Fruit fly (Drosophila melanogaster) whole organism, embryonic: Measurements from ENCODE around the gene Hat1.

Experiments
- Bdp1 ChIP-seq: fragments of 200-800 bp; sonication (Bioruptor generic); optimal IDR thresholded peaks from 3 replicates; lab custom pipeline; 2016; ENCODE audit warnings: missing biosample characterization, missing genetic modification characterization
- Blimp-1 ChIP-seq: fragments of 200-800 bp; sonication (Bioruptor generic); optimal IDR thresholded peaks from 3 replicates; lab custom pipeline; 2018; ENCODE audit warnings: missing biosample characterization, missing genetic modification characterization, mild to moderate bottlenecking, moderate library complexity, missing genetic modification reagents
- Bteb2 ChIP-seq: fragments of 200-800 bp; sonication (Bioruptor generic); optimal IDR thresholded peaks from 2 replicates; lab custom pipeline; 2016; ENCODE audit warnings: missing biosample characterization, missing genetic modification characterization
- CG10267 ChIP-seq: fragments of 200-800 bp; sonication (Bioruptor generic); optimal IDR thresholded peaks from 2 replicates; lab custom pipeline; 2018; ENCODE audit warnings: missing biosample characterization, mild to moderate bottlenecking, missing genetic modification characterization, moderate library complexity
- CG10274 ChIP-seq: fragments of 200-800 bp; sonication (Bioruptor generic); optimal IDR thresholded peaks from 3 replicates; lab custom pipeline; 2017; ENCODE audit warnings: missing biosample characterization, mild to moderate bottlenecking, missing genetic modification characterization
- CG10321 ChIP-seq: fragments of 200-800 bp; sonication (Bioruptor generic); IDR thresholded peaks from 2 replicates; pipeline ENCODE4 v1.3.6; 2022; ENCODE audit warnings: missing biosample characterization, missing genetic modification characterization
- CG10366 ChIP-seq: fragments of 200-800 bp; sonication (Bioruptor generic); IDR thresholded peaks from 2 replicates; pipeline ENCODE4 v1.3.6; 2022; ENCODE audit warnings: missing biosample characterization, missing genetic modification characterization
- CG11723 ChIP-seq: fragments of 200-800 bp; sonication (Bioruptor generic); optimal IDR thresholded peaks from 2 replicates; lab custom pipeline; 2017; ENCODE audit warnings: missing biosample characterization, mild to moderate bottlenecking, missing genetic modification characterization
- CG12236 ChIP-seq: fragments of 200-800 bp; sonication (Bioruptor generic); optimal IDR thresholded peaks from 2 replicates; lab custom pipeline; 2016; ENCODE audit warnings: missing biosample characterization, missing genetic modification characterization
- CG12744 ChIP-seq: fragments of 200-800 bp; sonication (Bioruptor generic); optimal IDR thresholded peaks from 2 replicates; lab custom pipeline; 2016; ENCODE audit warnings: missing biosample characterization, missing genetic modification characterization
- CG15479 ChIP-seq: fragments of 200-800 bp; sonication (Bioruptor generic); optimal IDR thresholded peaks from 3 replicates; lab custom pipeline; 2019; ENCODE audit warnings: missing biosample characterization, mild to moderate bottlenecking, missing genetic modification characterization, moderate library complexity
- CG17802 ChIP-seq: fragments of 200-800 bp; sonication (Bioruptor generic); optimal IDR thresholded peaks from 2 replicates; lab custom pipeline; 2018; ENCODE audit warnings: missing biosample characterization, mild to moderate bottlenecking, missing genetic modification characterization, moderate library complexity
- CG18476 ChIP-seq: fragments of 200-800 bp; sonication (Bioruptor generic); optimal IDR thresholded peaks from 2 replicates; lab custom pipeline; 2016; ENCODE audit warnings: missing biosample characterization, mild to moderate bottlenecking, missing genetic modification characterization
- CG3065 ChIP-seq: fragments of 200-800 bp; sonication (Bioruptor generic); optimal IDR thresholded peaks from 2 replicates; lab custom pipeline; 2016; ENCODE audit warnings: missing biosample characterization, missing genetic modification characterization
- CG31365 ChIP-seq: fragments of 200-800 bp; sonication (Bioruptor generic); optimal IDR thresholded peaks from 2 replicates; lab custom pipeline; 2018; ENCODE audit warnings: missing biosample characterization, mild to moderate bottlenecking, missing genetic modification characterization
- CG34422 ChIP-seq: fragments of 200-800 bp; sonication (Bioruptor generic); IDR thresholded peaks from 3 replicates; pipeline ENCODE4 v1.3.6; 2022; ENCODE audit warnings: missing biosample characterization, missing genetic modification characterization
- CG3726 ChIP-seq: fragments of 200-800 bp; sonication (Bioruptor generic); IDR thresholded peaks from 3 replicates; pipeline ENCODE4, ENCODE4 v1.3.6; 2022; ENCODE audit warnings: missing biosample characterization, missing genetic modification characterization
- CG5245 ChIP-seq: fragments of 200-800 bp; sonication (Bioruptor generic); optimal IDR thresholded peaks from 3 replicates; lab custom pipeline; 2016; ENCODE audit warnings: missing biosample characterization, missing genetic modification characterization
- CG7357 ChIP-seq: fragments of 200-800 bp; sonication (Bioruptor generic); IDR thresholded peaks from 3 replicates; pipeline ENCODE4 v1.3.6; 2022; ENCODE audit warnings: missing biosample characterization, missing genetic modification characterization
- CG8089 ChIP-seq: fragments of 200-800 bp; sonication (Bioruptor generic); optimal IDR thresholded peaks from 3 replicates; lab custom pipeline; 2016; ENCODE audit warnings: missing biosample characterization, missing genetic modification characterization
- CG9437 ChIP-seq: fragments of 200-800 bp; sonication (Bioruptor generic); optimal IDR thresholded peaks from 2 replicates; lab custom pipeline; 2018; ENCODE audit warnings: missing biosample characterization, mild to moderate bottlenecking, missing genetic modification characterization
- CG9932 ChIP-seq: fragments of 200-800 bp; sonication (Bioruptor generic); IDR thresholded peaks from 2 replicates; pipeline ENCODE4 v1.3.6; 2022; ENCODE audit warnings: missing biosample characterization, missing genetic modification characterization
- CTCF ChIP-seq: fragments of 200-800 bp; sonication (Bioruptor generic); optimal IDR thresholded peaks from 2 replicates; lab custom pipeline; 2017; ENCODE audit warnings: missing biosample characterization, mild to moderate bottlenecking, missing genetic modification characterization, moderate library complexity
- Dp ChIP-seq: fragments of 200-800 bp; sonication (Bioruptor generic); optimal IDR thresholded peaks from 2 replicates; lab custom pipeline; 2018; ENCODE audit warnings: missing biosample characterization, mild to moderate bottlenecking, missing genetic modification characterization, moderate library complexity
- Hmx ChIP-seq: fragments of 200-800 bp; sonication (Bioruptor generic); optimal IDR thresholded peaks from 2 replicates; lab custom pipeline; 2016; ENCODE audit warnings: missing biosample characterization, missing genetic modification characterization
- Hr51 ChIP-seq, 2 experiments: fragments of 200-800 bp; sonication (Bioruptor generic); optimal IDR thresholded peaks; 2 replicates in 1 of 2; 3 replicates in 1 of 2; lab custom pipeline; 2016 to 2018; ENCODE audit warnings: missing biosample characterization in 2 of 2, missing genetic modification characterization in 2 of 2, mild to moderate bottlenecking in 1 of 2, moderate library complexity in 1 of 2
- PHDP ChIP-seq: fragments of 200-800 bp; sonication (Bioruptor generic); optimal IDR thresholded peaks from 3 replicates; lab custom pipeline; 2018; ENCODE audit warnings: missing biosample characterization, mild to moderate bottlenecking, missing genetic modification characterization, moderate library complexity
- Sin3A ChIP-seq: fragments of >200 bp; optimal IDR thresholded peaks from 2 replicates; lab custom pipeline; 2018
- Spps ChIP-seq: fragments of 200-800 bp; sonication (Bioruptor generic); optimal IDR thresholded peaks from 2 replicates; lab custom pipeline; 2018; ENCODE audit warnings: missing biosample characterization, mild to moderate bottlenecking, missing genetic modification characterization
- Ssrp ChIP-seq: fragments of 200-800 bp; sonication (Bioruptor generic); optimal IDR thresholded peaks from 2 replicates; lab custom pipeline; 2018; ENCODE audit warnings: missing biosample characterization, mild to moderate bottlenecking, missing genetic modification characterization, moderate library complexity
- bowl ChIP-seq: fragments of 200-800 bp; sonication (Bioruptor generic); IDR thresholded peaks from 2 replicates; pipeline ENCODE4 v1.3.6; 2022; ENCODE audit warnings: missing biosample characterization, missing genetic modification characterization
- chif ChIP-seq, 2 experiments: fragments of 200-800 bp; sonication (Bioruptor generic); optimal IDR thresholded peaks; 3 replicates each; lab custom pipeline; 2016; ENCODE audit warnings: missing biosample characterization in 2 of 2, missing genetic modification characterization in 2 of 2
- chm ChIP-seq: fragments of 200-800 bp; sonication (Bioruptor generic); IDR thresholded peaks from 2 replicates; pipeline ENCODE4 v1.3.6; 2022; ENCODE audit warnings: missing biosample characterization, missing genetic modification characterization
- crc ChIP-seq: fragments of 200-800 bp; sonication (Bioruptor generic); optimal IDR thresholded peaks from 2 replicates; lab custom pipeline; 2016; ENCODE audit warnings: missing biosample characterization, missing genetic modification characterization
- disco-r ChIP-seq: fragments of 200-800 bp; sonication (Bioruptor generic); optimal IDR thresholded peaks from 2 replicates; lab custom pipeline; 2016; ENCODE audit warnings: missing biosample characterization, missing genetic modification characterization
- dysf ChIP-seq: fragments of 200-800 bp; sonication (Bioruptor generic); IDR thresholded peaks from 3 replicates; pipeline ENCODE4 v1.3.6; 2022; ENCODE audit warnings: missing biosample characterization, missing genetic modification characterization
- ewg ChIP-seq: fragments of 200-800 bp; sonication (Bioruptor generic); optimal IDR thresholded peaks from 3 replicates; lab custom pipeline; 2017; ENCODE audit warnings: mild to moderate bottlenecking, missing biosample characterization, missing genetic modification reagents, missing genetic modification characterization
- jumu ChIP-seq: fragments of 200-800 bp; sonication (Bioruptor generic); optimal IDR thresholded peaks from 3 replicates; lab custom pipeline; 2016; ENCODE audit warnings: missing biosample characterization, missing genetic modification characterization
- kay ChIP-seq: fragments of 200-800 bp; sonication (Bioruptor generic); optimal IDR thresholded peaks from 2 replicates; lab custom pipeline; 2016; ENCODE audit warnings: missing biosample characterization, missing genetic modification characterization
- knrl ChIP-seq: fragments of 200-800 bp; sonication (Bioruptor generic); IDR thresholded peaks from 3 replicates; pipeline ENCODE4 v1.3.6; 2022; ENCODE audit warnings: missing biosample characterization, missing genetic modification characterization; ENCODE audit not compliant: partially characterized antibody
- mam ChIP-seq: fragments of 200-800 bp; sonication (Bioruptor generic); optimal IDR thresholded peaks from 3 replicates; lab custom pipeline; 2016; ENCODE audit warnings: missing biosample characterization, missing genetic modification characterization
- nerfin-2 ChIP-seq: fragments of 200-800 bp; sonication (Bioruptor generic); IDR thresholded peaks from 2 replicates; pipeline ENCODE4 v1.3.6; 2022; ENCODE audit warnings: missing biosample characterization, missing genetic modification characterization; ENCODE audit not compliant: partially characterized antibody
- oc ChIP-seq: fragments of 200-800 bp; sonication (Bioruptor generic); optimal IDR thresholded peaks from 2 replicates; lab custom pipeline; 2018; ENCODE audit warnings: missing biosample characterization, mild to moderate bottlenecking, missing genetic modification characterization, moderate library complexity
- sd ChIP-seq: fragments of 200-800 bp; sonication (Bioruptor generic); optimal IDR thresholded peaks from 3 replicates; lab custom pipeline; 2018; ENCODE audit warnings: missing biosample characterization, mild to moderate bottlenecking, missing genetic modification characterization, moderate library complexity
- tap ChIP-seq: fragments of 200-800 bp; optimal IDR thresholded peaks from 3 replicates; lab custom pipeline; 2019; ENCODE audit warnings: missing biosample characterization, mild to moderate bottlenecking, missing genetic modification characterization, moderate library complexity
- tup ChIP-seq: fragments of 200-800 bp; sonication (Bioruptor generic); optimal IDR thresholded peaks from 2 replicates; lab custom pipeline; 2016; ENCODE audit warnings: missing biosample characterization, mild to moderate bottlenecking, missing genetic modification characterization, moderate library complexity
- tx ChIP-seq: fragments of 200-800 bp; sonication (Bioruptor generic); optimal IDR thresholded peaks from 2 replicates; lab custom pipeline; 2016; ENCODE audit warnings: missing biosample characterization, missing genetic modification characterization
- usp ChIP-seq: fragments of >200 bp; optimal IDR thresholded peaks from 2 replicates; lab custom pipeline; 2017; ENCODE audit warnings: missing biosample characterization, missing genetic modification characterization
- wor ChIP-seq: fragments of 200-800 bp; sonication (Bioruptor generic); IDR thresholded peaks from 2 replicates; pipeline ENCODE4 v1.3.6; 2022; ENCODE audit warnings: missing biosample characterization, missing genetic modification characterization
- zfh2 ChIP-seq: fragments of 200-800 bp; sonication (Bioruptor generic); optimal IDR thresholded peaks from 2 replicates; lab custom pipeline; 2016; ENCODE audit warnings: missing biosample characterization, missing genetic modification characterization

Hat1 gene

dm6 chr3R:5742278-5743196, 46.6 kb downstream of the Hat1 start, which contains the start of the genes Sym and Madm (continued):
- TF ChIP-seq CG17802 (no peak), tx (peak; percentile 31), knrl (GFP tag; lab: Robert Waterston, UW) (peak; percentile 91), CG10366 (GFP tag; lab: Robert Waterston, UW) (peak; percentile 19; the same call in 1 of the 2 replicates), CTCF (GFP tag; lab: Kevin White, UChicago) (no peak), CG10267 (tag; lab: Kevin White, UChicago) (peak; percentile 55), mam (GFP tag; lab: Kevin White, UChicago) (peak; percentile 70), CG34422 (GFP tag; lab: Robert Waterston, UW) (0 out of 3 replicates have a peak, but pooled peaks have one; percentile 41), dysf (peak; percentile 7; the same call in 1 of the 3 replicates), jumu (GFP tag; lab: Kevin White, UChicago) (peak; percentile 22), CG5245 (GFP tag; lab: Kevin White, UChicago) (no peak), ewg (GFP tag; lab: Kevin White, UChicago) (peak; percentile 83), oc (no peak), CG9437 (peak; percentile 13), sd (peak; percentile 73), tap (tag; lab: Kevin White, UChicago) (no peak), CG10274 (GFP tag; lab: Kevin White, UChicago) (peak; percentile 48), CG31365 (tag; lab: Kevin White, UChicago) (no peak), tup (no peak), Hmx (GFP tag; lab: Kevin White, UChicago) (peak; percentile 18), CG10321 (GFP tag; lab: Robert Waterston, UW) (no peak), chif (GFP tag; optimal IDR thresholded peaks at IDR 0.05; lab: Kevin White, UChicago) (peak in 1 of 2 experiments; percentile 4), CG12744 (GFP tag; lab: Kevin White, UChicago) (peak; percentile 30), Dp (GFP tag; lab: Kevin White, UChicago) (peak; percentile 29), disco-r (GFP tag; lab: Kevin White, UChicago) (no peak), CG3726 (GFP tag; lab: Robert Waterston, UW) (no peak), bowl (no peak), Bteb2 (GFP tag; lab: Kevin White, UChicago) (peak; percentile 20), wor (no peak), crc (GFP tag; lab: Kevin White, UChicago) (peak; percentile 23), Bdp1 (GFP tag; lab: Kevin White, UChicago) (no peak), zfh2 (GFP tag; lab: Kevin White, UChicago) (peak; percentile 50), Ssrp (no peak), CG9932 (GFP tag; lab: Robert Waterston, UW) (peak; percentile 55; the same call in 1 of the 2 replicates), Spps (tag; lab: Kevin White, UChicago) (no peak), CG8089 (GFP tag; lab: Kevin White, UChicago) (no peak), CG12236 (GFP tag; lab: Kevin White, UChicago) (no peak), usp (GFP tag; lab: Kevin White, UChicago) (no peak), nerfin-2 (peak; percentile 74), CG7357 (GFP tag; lab: Robert Waterston, UW) (no peak), CG18476 (GFP tag; lab: Kevin White, UChicago) (no peak), Blimp-1 (GFP tag; lab: Kevin White, UChicago) (no peak), Hr51 (GFP tag; optimal IDR thresholded peaks at IDR 0.05; lab: Kevin White, UChicago) (peak in 1 of 2 experiments; percentile 50), CG15479 (GFP tag; lab: Kevin White, UChicago) (no peak), Sin3A (lab: Kevin White, UChicago) (peak; percentile 96), chm (GFP tag; lab: Robert Waterston, UW) (no peak), kay (GFP tag; lab: Kevin White, UChicago) (peak; percentile 4), CG3065 (GFP tag; lab: Kevin White, UChicago) (no peak), CG11723 (GFP tag; lab: Kevin White, UChicago) (no peak), PHDP (tag; lab: Kevin White, UChicago) (peak; percentile 31)
